Fruit fly (Drosophila melanogaster) whole organism, embryonic: Measurements from ENCODE around the gene CG13924.

Experiments
- Asciz ChIP-seq: fragments of 200-800 bp; sonication (Bioruptor generic); optimal IDR thresholded peaks from 2 replicates; lab custom pipeline; 2017; ENCODE audit warnings: missing biosample characterization, mild to moderate bottlenecking, missing genetic modification characterization, missing genetic modification reagents
- CG11456 ChIP-seq: fragments of 200-800 bp; sonication (Bioruptor generic); IDR thresholded peaks from 3 replicates; pipeline ENCODE4 v1.3.6; 2022; ENCODE audit warnings: missing biosample characterization, missing genetic modification characterization
- CG13296 ChIP-seq: fragments of 200-800 bp; sonication (Bioruptor generic); optimal IDR thresholded peaks from 3 replicates; lab custom pipeline; 2018; ENCODE audit warnings: missing biosample characterization, mild to moderate bottlenecking, missing genetic modification characterization
- CG15601 ChIP-seq: fragments of 200-800 bp; sonication (Bioruptor generic); optimal IDR thresholded peaks from 3 replicates; lab custom pipeline; 2019; ENCODE audit warnings: missing biosample characterization, mild to moderate bottlenecking, missing genetic modification characterization, moderate library complexity
- CG17385 ChIP-seq: fragments of 200-800 bp; sonication (Bioruptor generic); optimal IDR thresholded peaks from 3 replicates; lab custom pipeline; 2018; ENCODE audit warnings: missing biosample characterization, mild to moderate bottlenecking, missing genetic modification characterization
- CG2712 ChIP-seq: fragments of 200-800 bp; optimal IDR thresholded peaks from 3 replicates; lab custom pipeline; 2019; ENCODE audit warnings: missing biosample characterization, mild to moderate bottlenecking, missing genetic modification characterization, moderate library complexity
- CG31441 ChIP-seq: fragments of 200-800 bp; sonication (Bioruptor generic); IDR thresholded peaks from 2 replicates; pipeline ENCODE4 v1.3.6; 2022; ENCODE audit warnings: missing biosample characterization, missing genetic modification characterization
- CG32532 ChIP-seq: fragments of 200-800 bp; sonication (Bioruptor generic); IDR thresholded peaks from 2 replicates; pipeline ENCODE4 v1.3.6; 2022; ENCODE audit warnings: missing biosample characterization, missing genetic modification characterization
- CG3281 ChIP-seq: fragments of 200-800 bp; sonication (Bioruptor generic); optimal IDR thresholded peaks from 3 replicates; lab custom pipeline; 2017; ENCODE audit warnings: missing biosample characterization, mild to moderate bottlenecking, missing genetic modification characterization
- CG34376 ChIP-seq: fragments of 200-800 bp; sonication (Bioruptor generic); optimal IDR thresholded peaks from 2 replicates; lab custom pipeline; 2018; ENCODE audit warnings: missing biosample characterization, mild to moderate bottlenecking, missing genetic modification characterization
- CG3847 ChIP-seq: fragments of 200-800 bp; sonication (Bioruptor generic); IDR thresholded peaks from 2 replicates; pipeline ENCODE4 v1.3.6; 2022; ENCODE audit warnings: missing biosample characterization, missing genetic modification characterization
- CG5245 ChIP-seq: fragments of 200-800 bp; sonication (Bioruptor generic); optimal IDR thresholded peaks from 3 replicates; lab custom pipeline; 2016; ENCODE audit warnings: missing biosample characterization, missing genetic modification characterization
- CG6254 ChIP-seq: fragments of 200-800 bp; sonication (Bioruptor generic); optimal IDR thresholded peaks from 3 replicates; lab custom pipeline; 2017; ENCODE audit warnings: mild to moderate bottlenecking, missing biosample characterization, missing genetic modification reagents, missing genetic modification characterization
- CG6765 ChIP-seq: fragments of 200-800 bp; sonication (Bioruptor generic); optimal IDR thresholded peaks from 3 replicates; lab custom pipeline; 2017; ENCODE audit warnings: missing biosample characterization, mild to moderate bottlenecking, missing genetic modification characterization
- CG6854 ChIP-seq: fragments of 200-800 bp; sonication (Bioruptor generic); optimal IDR thresholded peaks from 3 replicates; lab custom pipeline; 2017; ENCODE audit warnings: missing biosample characterization, mild to moderate bottlenecking, missing genetic modification characterization
- CG7271 ChIP-seq: fragments of 200-800 bp; sonication (Bioruptor generic); optimal IDR thresholded peaks from 2 replicates; lab custom pipeline; 2018; ENCODE audit warnings: missing biosample characterization, mild to moderate bottlenecking, missing genetic modification characterization, moderate library complexity
- CG7357 ChIP-seq: fragments of 200-800 bp; sonication (Bioruptor generic); IDR thresholded peaks from 3 replicates; pipeline ENCODE4 v1.3.6; 2022; ENCODE audit warnings: missing biosample characterization, missing genetic modification characterization
- CG7987 ChIP-seq: fragments of 200-800 bp; sonication (Bioruptor generic); optimal IDR thresholded peaks from 2 replicates; lab custom pipeline; 2018; ENCODE audit warnings: missing biosample characterization, mild to moderate bottlenecking, missing genetic modification characterization, moderate library complexity
- Dref ChIP-seq: fragments of 200-800 bp; sonication (Bioruptor generic); IDR thresholded peaks from 2 replicates; pipeline ENCODE4 v1.3.6; 2022; ENCODE audit warnings: missing biosample characterization, missing genetic modification characterization
- Ets97D ChIP-seq: fragments of 200-800 bp; sonication (Bioruptor generic); optimal IDR thresholded peaks from 3 replicates; lab custom pipeline; 2016; ENCODE audit warnings: missing biosample characterization, missing genetic modification characterization
- Fer1 ChIP-seq: fragments of 200-800 bp; sonication (Bioruptor generic); optimal IDR thresholded peaks from 2 replicates; lab custom pipeline; 2017; ENCODE audit warnings: missing biosample characterization, mild to moderate bottlenecking, missing genetic modification characterization
- HHEX ChIP-seq: fragments of 200-800 bp; sonication (Bioruptor generic); optimal IDR thresholded peaks from 3 replicates; lab custom pipeline; 2017; ENCODE audit warnings: missing biosample characterization, mild to moderate bottlenecking, missing genetic modification characterization, missing genetic modification reagents
- MTF-1 ChIP-seq: fragments of 200-800 bp; sonication (Bioruptor generic); optimal IDR thresholded peaks from 2 replicates; lab custom pipeline; 2018; ENCODE audit warnings: missing biosample characterization, mild to moderate bottlenecking, missing genetic modification characterization, borderline replicate concordance
- Med ChIP-seq: fragments of 200-800 bp; sonication (Bioruptor generic); peaks from one replicate; lab custom pipeline; 2016; ENCODE audit warnings: missing biosample characterization, missing genetic modification characterization, mild to moderate bottlenecking, inconsistent platforms, moderate library complexity
- PHDP ChIP-seq: fragments of 200-800 bp; sonication (Bioruptor generic); optimal IDR thresholded peaks from 3 replicates; lab custom pipeline; 2018; ENCODE audit warnings: missing biosample characterization, mild to moderate bottlenecking, missing genetic modification characterization, moderate library complexity
- Six4 ChIP-seq: fragments of 200-800 bp; sonication (Bioruptor generic); optimal IDR thresholded peaks from 2 replicates; lab custom pipeline; 2016; ENCODE audit warnings: missing biosample characterization, missing genetic modification characterization
- Trl ChIP-seq, 3 experiments: fragments of >200 bp in 2 of 3; fragments of 200-800 bp in 1 of 3; sonication (Bioruptor generic) in 1 of 3; optimal IDR thresholded peaks; 2 replicates in 1 of 3; 3 replicates in 2 of 3; lab custom pipeline; 2016 to 2017; ENCODE audit warnings: missing biosample characterization in 1 of 3, missing genetic modification characterization in 1 of 3
- aop ChIP-seq: fragments of 200-800 bp; sonication (Bioruptor generic); IDR thresholded peaks from 2 replicates; pipeline ENCODE4 v1.3.6; 2022; ENCODE audit warnings: missing biosample characterization, missing genetic modification characterization
- bcd ChIP-seq: fragments of 200-800 bp; sonication (Bioruptor generic); optimal IDR thresholded peaks from 2 replicates; lab custom pipeline; 2017; ENCODE audit warnings: missing biosample characterization, mild to moderate bottlenecking, missing genetic modification characterization
- crp ChIP-seq, 2 experiments: fragments of 200-800 bp; sonication (Bioruptor generic); optimal IDR thresholded peaks; 2 replicates in 1 of 2; 3 replicates in 1 of 2; lab custom pipeline; 2017; ENCODE audit warnings: missing biosample characterization in 2 of 2, missing genetic modification characterization in 2 of 2, mild to moderate bottlenecking in 1 of 2, moderate library complexity in 1 of 2
- dmrt99B ChIP-seq: fragments of 200-800 bp; sonication (Bioruptor generic); optimal IDR thresholded peaks from 2 replicates; lab custom pipeline; 2018; ENCODE audit warnings: missing biosample characterization, mild to moderate bottlenecking, missing genetic modification characterization, moderate library complexity
- dpn ChIP-seq, 2 experiments: fragments of 200-800 bp; sonication (Bioruptor generic); optimal IDR thresholded peaks; 3 replicates each; lab custom pipeline; 2016; ENCODE audit warnings: missing biosample characterization in 2 of 2, missing genetic modification characterization in 2 of 2
- fd96Cb ChIP-seq: fragments of 200-800 bp; sonication (Bioruptor generic); optimal IDR thresholded peaks from 2 replicates; lab custom pipeline; 2018; ENCODE audit warnings: missing biosample characterization, mild to moderate bottlenecking, missing genetic modification characterization, moderate library complexity
- gce ChIP-seq: fragments of 200-800 bp; sonication (Bioruptor generic); IDR thresholded peaks from 3 replicates; pipeline ENCODE4 v1.3.6; 2022; ENCODE audit warnings: missing biosample characterization, missing genetic modification characterization
- hb ChIP-seq: fragments of 200-800 bp; sonication (Bioruptor generic); IDR thresholded peaks from 3 replicates; pipeline ENCODE4 v1.3.6; 2022; ENCODE audit warnings: missing biosample characterization, missing genetic modification characterization; ENCODE audit not compliant: partially characterized antibody
- hkb ChIP-seq, 2 experiments: fragments of 200-800 bp in 1 of 2; fragments of >200 bp in 1 of 2; sonication (Bioruptor generic) in 1 of 2; IDR thresholded peaks in 1 of 2; optimal IDR thresholded peaks in 1 of 2; 2 replicates each; pipeline versions ENCODE4 v1.3.6 to Lab custom; 2017 to 2022; ENCODE audit warnings: missing biosample characterization in 1 of 2, missing genetic modification characterization in 1 of 2
- lab ChIP-seq: fragments of 200-800 bp; sonication (Bioruptor generic); optimal IDR thresholded peaks from 3 replicates; lab custom pipeline; 2017; ENCODE audit warnings: missing biosample characterization, missing genetic modification characterization, mild to moderate bottlenecking, moderate library complexity, missing genetic modification reagents
- nom ChIP-seq: fragments of 200-800 bp; sonication (Bioruptor generic); optimal IDR thresholded peaks from 2 replicates; lab custom pipeline; 2017; ENCODE audit warnings: missing biosample characterization, missing genetic modification characterization, mild to moderate bottlenecking, moderate library complexity, missing genetic modification reagents
- otp ChIP-seq: fragments of 200-800 bp; sonication (Bioruptor generic); IDR thresholded peaks from 3 replicates; pipeline ENCODE4, ENCODE4 v1.3.6; 2022; ENCODE audit warnings: missing biosample characterization, missing genetic modification characterization
- sd ChIP-seq: fragments of 200-800 bp; sonication (Bioruptor generic); optimal IDR thresholded peaks from 3 replicates; lab custom pipeline; 2018; ENCODE audit warnings: missing biosample characterization, mild to moderate bottlenecking, missing genetic modification characterization, moderate library complexity
- ssp ChIP-seq: fragments of 200-800 bp; sonication (Bioruptor generic); IDR thresholded peaks from 2 replicates; pipeline ENCODE4 v1.3.6; 2022; ENCODE audit warnings: missing biosample characterization, missing genetic modification characterization
- tap ChIP-seq: fragments of 200-800 bp; optimal IDR thresholded peaks from 3 replicates; lab custom pipeline; 2019; ENCODE audit warnings: missing biosample characterization, mild to moderate bottlenecking, missing genetic modification characterization, moderate library complexity
- vvl ChIP-seq: fragments of 200-800 bp; sonication (Bioruptor generic); IDR thresholded peaks from 2 replicates; pipeline ENCODE4 v1.3.6; 2022; ENCODE audit warnings: missing biosample characterization, missing genetic modification characterization
- zfh1 ChIP-seq: fragments of 200-800 bp; sonication (Bioruptor generic); IDR thresholded peaks from 3 replicates; pipeline ENCODE4 v1.3.6; 2022; ENCODE audit warnings: missing biosample characterization, missing genetic modification characterization

The CG13924 gene

DNA sequence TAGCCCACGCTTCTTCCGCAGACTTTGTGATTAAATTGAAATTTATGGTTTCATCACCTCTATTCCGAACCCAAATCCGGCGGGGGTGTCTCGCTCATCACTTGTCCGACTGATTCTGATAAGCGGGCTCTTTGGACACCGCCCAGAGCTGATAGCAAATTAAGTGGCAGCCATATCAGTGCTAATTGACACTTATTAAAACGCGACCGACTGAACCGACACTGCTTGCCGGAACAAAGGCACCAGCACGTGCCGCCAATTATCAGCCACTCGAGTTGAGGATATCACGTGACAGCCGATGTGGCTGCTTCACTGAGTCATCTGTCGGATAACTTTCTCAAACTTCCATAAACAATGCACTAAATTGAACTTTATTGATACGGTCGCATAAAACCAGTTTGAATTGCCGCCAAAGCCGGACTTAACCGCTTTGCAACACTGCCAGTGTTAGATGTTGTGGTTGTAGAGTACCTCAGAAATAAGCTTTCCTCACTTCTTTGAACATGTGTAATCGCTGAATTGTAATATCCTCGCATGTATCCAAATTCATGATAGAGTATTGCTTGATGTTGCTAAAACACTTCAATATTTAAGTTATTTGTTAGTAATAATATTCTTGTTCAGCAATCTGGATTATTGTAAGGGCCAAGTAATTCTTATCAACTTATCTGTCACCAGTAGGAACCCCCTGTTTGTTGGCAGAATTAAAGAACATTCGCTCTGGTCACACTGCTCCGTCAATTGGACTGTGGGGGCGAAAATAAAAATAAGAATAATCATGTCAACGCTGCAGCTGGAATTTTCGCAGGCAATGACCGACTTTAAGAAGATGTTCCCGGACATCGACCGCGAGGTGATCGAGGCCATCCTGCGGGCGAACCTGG is 13.1 kb upstream of the CG13924 start, which contains the start of gene CG12024 (continued):
- peak; percentile 70 for TF ChIP-seq CG31441 (GFP tag; lab: Robert Waterston, UW)

DNA sequence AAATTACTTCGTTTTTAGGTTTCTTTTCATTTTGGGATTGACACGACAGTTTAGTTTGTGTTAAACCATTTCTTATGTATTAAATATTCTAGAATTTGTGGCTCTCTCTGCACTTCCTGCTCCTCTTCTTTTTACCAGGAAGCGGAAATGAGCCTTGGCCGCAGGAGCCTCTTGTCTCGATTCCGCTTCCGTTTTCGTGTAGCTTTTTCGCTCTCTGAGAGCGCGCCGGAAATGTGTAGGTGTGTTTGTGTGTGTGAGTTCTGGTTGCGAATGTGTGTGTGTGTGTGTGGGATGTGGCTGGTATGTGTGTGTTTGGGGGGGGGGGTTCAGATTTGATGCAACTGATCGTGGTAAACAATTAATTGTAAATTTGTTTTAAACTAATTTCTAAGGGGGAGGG is 10.3 kb upstream of the CG13924 start:
- TF ChIP-seq CG34376 (GFP tag; lab: Kevin White, UChicago) (peak; percentile 22), gce (GFP tag; lab: Robert Waterston, UW) (0 out of 3 replicates have a peak, but pooled peaks have one; percentile 13), Ets97D (GFP tag; lab: Kevin White, UChicago) (peak; percentile 92), zfh1 (GFP tag; lab: Robert Waterston, UW) (0 out of 3 replicates have a peak, but pooled peaks have one; percentile 18), Dref (no peak), fd96Cb (tag; lab: Kevin White, UChicago) (no peak), CG2712 (tag; lab: Kevin White, UChicago) (peak; percentile 12), dpn (GFP tag; optimal IDR thresholded peaks at IDR 0.05; lab: Kevin White, UChicago) (peak in 1 of 2 experiments; percentile 23), otp (GFP tag; lab: Robert Waterston, UW) (0 out of 3 replicates have a peak, but pooled peaks have one; percentile 14), CG6854 (peak; percentile 19), CG6254 (peak; percentile 31), CG13296 (peak; percentile 36), MTF-1 (GFP tag; lab: Kevin White, UChicago) (peak; percentile 0), CG11456 (peak; percentile 43; the same call in 1 of the 3 replicates), CG15601 (no peak), tap (tag; lab: Kevin White, UChicago) (no peak), ssp (no peak), CG5245 (GFP tag; lab: Kevin White, UChicago) (peak; percentile 5), Asciz (GFP tag; lab: Kevin White, UChicago) (peak; percentile 39), CG7271 (tag; lab: Kevin White, UChicago) (peak; percentile 76), nom (GFP tag; lab: Kevin White, UChicago) (peak; percentile 59), CG6765 (GFP tag; lab: Kevin White, UChicago) (peak; percentile 11), Six4 (GFP tag; lab: Kevin White, UChicago) (no peak), dmrt99B (peak; percentile 7), CG3281 (peak; percentile 56), CG32532 (GFP tag; lab: Robert Waterston, UW) (0 out of 2 replicates have a peak, but pooled peaks have one; percentile 28), HHEX (GFP tag; lab: Kevin White, UChicago) (peak; percentile 45), Med (GFP tag; lab: Kevin White, UChicago) (peak; percentile 80), hb (GFP tag; lab: Robert Waterston, UW) (no peak), CG7987 (GFP tag; lab: Kevin White, UChicago) (peak; percentile 45), PHDP (tag; lab: Kevin White, UChicago) (no peak), Trl (optimal IDR thresholded peaks at IDR 0.05; lab: Kevin White, UChicago) (peak; percentile 24 to 46), Trl (GFP tag; optimal IDR thresholded peaks at IDR 0.05; lab: Kevin White, UChicago) (no peak), Fer1 (GFP tag; lab: Kevin White, UChicago) (peak; percentile 49), CG7357 (no peak), sd (tag; lab: Kevin White, UChicago) (peak; percentile 42), lab (peak; percentile 57), CG3847 (no peak), hkb (optimal IDR thresholded peaks at IDR 0.05; lab: Kevin White, UChicago) (no peak), hkb (GFP tag; IDR thresholded peaks at IDR 0.05; lab: Robert Waterston, UW) (no peak), crp (GFP tag; optimal IDR thresholded peaks at IDR 0.05; lab: Kevin White, UChicago) (no peak), CG17385 (peak; percentile 15), aop (GFP tag; lab: Robert Waterston, UW) (peak; percentile 76; the same call in 1 of the 2 replicates), vvl (peak; percentile 17; the same call in 1 of the 2 replicates), bcd (GFP tag; lab: Kevin White, UChicago) (no peak)
